Worm (Caenorhabditis elegans) whole organism, late embryonic: ENCODE results near the gene R07C3.13.
"Not testable (repeated sequence)": the region's sequence is repeated elsewhere in the genome, so short reads cannot be mapped to it uniquely, and the experiment has no call there.

Experiments used
- ama-1 ChIP-seq: fragments of 150-350 bp; optimal IDR thresholded peaks from 2 replicates; lab custom pipeline; 2014
- ceh-24 ChIP-seq: sonication (generic microtip); optimal IDR thresholded peaks from 2 replicates; lab custom pipeline; 2016; ENCODE audit warnings: mild to moderate bottlenecking, missing genetic modification characterization, missing compliant biosample characterization
- che-1 ChIP-seq: sonication (generic microtip); optimal IDR thresholded peaks from 2 replicates; lab custom pipeline; 2016; ENCODE audit warnings: mild to moderate bottlenecking, missing genetic modification characterization, missing compliant biosample characterization
- elt-2 ChIP-seq: sonication (generic microtip); optimal IDR thresholded peaks from 2 replicates; lab custom pipeline; 2016; ENCODE audit warnings: missing genetic modification reagents, missing genetic modification characterization, missing compliant biosample characterization
- fkh-10 ChIP-seq: fragments of 150-350 bp; optimal IDR thresholded peaks from 2 replicates; lab custom pipeline; 2014; ENCODE audit warnings: missing biosample characterization, missing genetic modification reagents, missing genetic modification characterization
- nhr-232 ChIP-seq: sonication (generic microtip); optimal IDR thresholded peaks from 2 replicates; lab custom pipeline; 2016; ENCODE audit warnings: missing genetic modification characterization, missing compliant biosample characterization
- npax-4 ChIP-seq: sonication (generic microtip); optimal IDR thresholded peaks from 2 replicates; lab custom pipeline; 2016; ENCODE audit warnings: missing genetic modification characterization, missing compliant biosample characterization
- pag-3 ChIP-seq: sonication (generic microtip); optimal IDR thresholded peaks from 2 replicates; lab custom pipeline; 2016; ENCODE audit warnings: missing compliant biosample characterization, missing genetic modification characterization, borderline replicate concordance
- sox-4 ChIP-seq: sonication (generic microtip); optimal IDR thresholded peaks from 2 replicates; lab custom pipeline; 2017; ENCODE audit warnings: mild to moderate bottlenecking, missing genetic modification characterization, inconsistent platforms, missing compliant biosample characterization
- unc-3 ChIP-seq, 2 experiments: fragments of 200-800 bp in 1 of 2; sonication (Bioruptor generic) in 1 of 2; sonication (generic microtip) in 1 of 2; conservative IDR thresholded peaks in 1 of 2; optimal IDR thresholded peaks in 1 of 2; 2 replicates each; pipeline versions ENCODE4 v1.3.6 to Lab custom; 2016 to 2022; ENCODE audit warnings: missing compliant biosample characterization in 2 of 2, missing genetic modification characterization in 2 of 2, missing genetic modification reagents in 1 of 2

DNA sequence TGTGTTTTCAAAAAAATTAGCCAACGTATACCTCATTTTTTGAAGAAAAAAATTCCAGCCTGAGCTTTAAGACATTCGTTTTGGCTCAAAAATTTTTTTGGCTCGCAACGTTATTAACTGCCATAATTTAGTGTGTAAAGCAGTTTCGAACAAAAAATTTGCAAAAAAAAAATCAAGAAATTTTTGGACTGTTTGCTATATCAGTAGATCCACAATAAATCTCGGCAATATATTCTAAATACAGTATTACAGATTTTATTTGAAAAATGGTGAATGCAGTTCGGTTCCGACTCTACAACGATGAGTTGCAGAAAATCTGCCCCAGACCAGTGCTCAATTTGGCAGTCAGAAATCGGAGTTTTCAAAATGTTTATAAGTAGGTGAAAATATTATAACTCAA is 40.9 kb upstream of the R07C3.13 start, which contains the start of gene C32B5.6:
- TF ChIP-seq pag-3 (tag; lab: Kevin White, UChicago); ceh-24 (tag; lab: Kevin White, UChicago); che-1 (tag; lab: Kevin White, UChicago); unc-3 (GFP tag; conservative IDR thresholded peaks at IDR 0.05; lab: Robert Waterston, UW); unc-3 (tag; optimal IDR thresholded peaks at IDR 0.05; lab: Kevin White, UChicago); elt-2 (tag; lab: Kevin White, UChicago); ama-1 (lab: Kevin White, UChicago); sox-4 (tag; lab: Kevin White, UChicago); nhr-232 (tag; lab: Kevin White, UChicago); fkh-10 (GFP tag; lab: Kevin White, UChicago); npax-4: not testable (repeated sequence)
